Worm (Caenorhabditis elegans) whole organism, L4 larva: Measurements from ENCODE around the gene piga-1.

Source experiments
- D1046.2 ChIP-seq: fragments of 200-800 bp; sonication (Bioruptor generic); IDR thresholded peaks from 2 replicates; pipeline ENCODE4 v1.3.6; 2022; ENCODE audit warnings: missing genetic modification characterization, missing compliant biosample characterization
- F44E2.7 ChIP-seq: fragments of 200-800 bp; sonication (Bioruptor generic); IDR thresholded peaks from 2 replicates; pipeline ENCODE4 v2.1.2; 2022; ENCODE audit warnings: missing genetic modification characterization, missing compliant biosample characterization
- F49E8.2 ChIP-seq: sonication (generic microtip); optimal IDR thresholded peaks from 2 replicates; lab custom pipeline; 2016; ENCODE audit warnings: missing compliant biosample characterization, mild to moderate bottlenecking, missing genetic modification characterization, borderline replicate concordance
- T20F7.1 ChIP-seq: fragments of 200-800 bp; sonication (Bioruptor generic); optimal IDR thresholded peaks from 2 replicates; lab custom pipeline; 2018; ENCODE audit warnings: mild to moderate bottlenecking, missing genetic modification characterization, missing compliant biosample characterization
- Y5F2A.4 ChIP-seq: fragments of 200-800 bp; sonication (Bioruptor generic); optimal IDR thresholded peaks from 2 replicates; lab custom pipeline; 2018; ENCODE audit warnings: mild to moderate bottlenecking, missing genetic modification characterization, missing compliant biosample characterization
- Y75B8A.6 ChIP-seq: fragments of 200-800 bp; sonication (Bioruptor generic); IDR thresholded peaks from 2 replicates; pipeline ENCODE4 v1.3.6; 2022; ENCODE audit warnings: missing genetic modification reagents, missing genetic modification characterization, missing compliant biosample characterization
- ZK546.5 ChIP-seq, 2 experiments: sonication (generic microtip); optimal IDR thresholded peaks; 2 replicates each; lab custom pipeline; 2017; ENCODE audit warnings: missing biosample characterization in 2 of 2, missing genetic modification characterization in 2 of 2
- ama-1 ChIP-seq: fragments of 150-350 bp; optimal IDR thresholded peaks from 2 replicates; lab custom pipeline; 2014; ENCODE audit warnings: inconsistent platforms, mixed read lengths
- arid-1 ChIP-seq: fragments of 200-800 bp; sonication (Bioruptor generic); conservative IDR thresholded peaks from 2 replicates; pipeline ENCODE4 v1.3.6; 2022; ENCODE audit warnings: missing genetic modification reagents, missing genetic modification characterization, missing compliant biosample characterization
- ceh-20 ChIP-seq: fragments of 200-800 bp; sonication (Bioruptor generic); IDR thresholded peaks from 2 replicates; pipeline ENCODE4 v1.3.6; 2022; ENCODE audit warnings: missing genetic modification reagents, missing genetic modification characterization, missing compliant biosample characterization
- ceh-28 ChIP-seq: fragments of 150-350 bp; optimal IDR thresholded peaks from 2 replicates; lab custom pipeline; 2014; ENCODE audit warnings: missing biosample characterization, missing genetic modification reagents, missing genetic modification characterization
- ceh-44 ChIP-seq: fragments of 200-800 bp; sonication (Bioruptor generic); IDR thresholded peaks from 2 replicates; pipeline ENCODE4 v1.3.6; 2022; ENCODE audit warnings: missing genetic modification reagents, missing genetic modification characterization, missing compliant biosample characterization
- ces-1 ChIP-seq: fragments of 150-350 bp; sonication (generic microtip); optimal IDR thresholded peaks from 4 replicates; lab custom pipeline; 2014; ENCODE audit warnings: missing biosample characterization, missing genetic modification reagents, missing genetic modification characterization
- daf-12 ChIP-seq: fragments of 150-350 bp; optimal IDR thresholded peaks from 2 replicates; lab custom pipeline; 2014; ENCODE audit warnings: missing biosample characterization, missing genetic modification reagents, missing genetic modification characterization
- dmd-6 ChIP-seq: fragments of 200-800 bp; sonication (Bioruptor generic); IDR thresholded peaks from 2 replicates; pipeline ENCODE4 v1.3.6; 2022; ENCODE audit warnings: missing genetic modification reagents, missing genetic modification characterization, missing compliant biosample characterization
- duxl-1 ChIP-seq: sonication (generic microtip); optimal IDR thresholded peaks from 2 replicates; lab custom pipeline; 2016; ENCODE audit warnings: mild to moderate bottlenecking, missing genetic modification characterization, moderate library complexity, missing compliant biosample characterization; ENCODE audit not compliant: poor library complexity
- egl-27 ChIP-seq: sonication (generic microtip); optimal IDR thresholded peaks from 3 replicates; lab custom pipeline; 2017; ENCODE audit warnings: missing biosample characterization, missing genetic modification reagents, missing genetic modification characterization
- fkh-10 ChIP-seq: fragments of 150-350 bp; optimal IDR thresholded peaks from 2 replicates; lab custom pipeline; 2014; ENCODE audit warnings: missing biosample characterization, missing genetic modification reagents, missing genetic modification characterization
- gei-8 ChIP-seq: fragments of 200-800 bp; sonication (Bioruptor generic); optimal IDR thresholded peaks from 2 replicates; lab custom pipeline; 2018; ENCODE audit warnings: mild to moderate bottlenecking, missing genetic modification characterization, missing compliant biosample characterization
- hif-1 ChIP-seq, 2 experiments: sonication (generic microtip); optimal IDR thresholded peaks; 2 replicates each; lab custom pipeline; 2016 to 2017; ENCODE audit warnings: missing compliant biosample characterization in 2 of 2, missing genetic modification characterization in 2 of 2, missing genetic modification reagents in 2 of 2, missing genotype in 2 of 2, mild to moderate bottlenecking in 1 of 2
- lim-7 ChIP-seq: fragments of 200-800 bp; sonication (Bioruptor generic); IDR thresholded peaks from 2 replicates; pipeline ENCODE4 v1.3.6; 2022; ENCODE audit warnings: missing genetic modification characterization, missing compliant biosample characterization
- lin-1 ChIP-seq: fragments of 200-800 bp; sonication (Bioruptor generic); IDR thresholded peaks from 2 replicates; pipeline ENCODE4 v1.3.6; 2022; ENCODE audit warnings: missing genetic modification reagents, missing genetic modification characterization, missing compliant biosample characterization
- lin-39 ChIP-seq: fragments of 150-350 bp; optimal IDR thresholded peaks from 2 replicates; lab custom pipeline; 2014; ENCODE audit warnings: missing biosample characterization, missing genetic modification reagents, missing genetic modification characterization
- lir-3 ChIP-seq: sonication (generic microtip); optimal IDR thresholded peaks from 2 replicates; lab custom pipeline; 2016; ENCODE audit warnings: mild to moderate bottlenecking, missing genetic modification characterization, missing compliant biosample characterization
- lsy-2 ChIP-seq, 2 experiments: fragments of 150-350 bp in 1 of 2; sonication (generic microtip) in 1 of 2; optimal IDR thresholded peaks; 2 replicates each; lab custom pipeline; 2014 to 2017; ENCODE audit warnings: missing biosample characterization in 2 of 2, missing genetic modification characterization in 2 of 2
- madf-5 ChIP-seq, 2 experiments: fragments of 200-800 bp; sonication (Bioruptor generic); IDR thresholded peaks; 2 replicates each; pipeline ENCODE4 v1.3.6; 2022; ENCODE audit warnings: missing compliant biosample characterization in 2 of 2, missing genetic modification characterization in 2 of 2
- mdt-29 ChIP-seq: fragments of 200-800 bp; sonication (Bioruptor generic); IDR thresholded peaks from 2 replicates; pipeline ENCODE4 v1.3.6; 2022; ENCODE audit warnings: missing genetic modification reagents, missing genetic modification characterization, missing compliant biosample characterization
- mxl-2 ChIP-seq: fragments of 200-800 bp; sonication (Bioruptor generic); conservative IDR thresholded peaks from 2 replicates; pipeline ENCODE4 v1.3.6; 2022; ENCODE audit warnings: missing genetic modification reagents, missing genetic modification characterization, missing compliant biosample characterization
- mxl-3 ChIP-seq: fragments of 200-800 bp; sonication (Bioruptor generic); optimal IDR thresholded peaks from 2 replicates; lab custom pipeline; 2018; ENCODE audit warnings: mild to moderate bottlenecking, missing genetic modification characterization, missing compliant biosample characterization
- nhr-10 ChIP-seq: fragments of 150-350 bp; optimal IDR thresholded peaks from 2 replicates; lab custom pipeline; 2014; ENCODE audit warnings: missing biosample characterization, missing genetic modification characterization
- nhr-11 ChIP-seq: fragments of 150-350 bp; optimal IDR thresholded peaks from 2 replicates; lab custom pipeline; 2014; ENCODE audit warnings: missing biosample characterization, missing genetic modification characterization
- nhr-25 ChIP-seq: sonication (generic microtip); optimal IDR thresholded peaks from 2 replicates; lab custom pipeline; 2017; ENCODE audit warnings: missing genetic modification characterization, mild to moderate bottlenecking, missing compliant biosample characterization, antibody characterized with exemption, moderate library complexity, borderline replicate concordance; ENCODE audit not compliant: insufficient read depth
- nhr-42 ChIP-seq: fragments of 200-800 bp; sonication (Bioruptor generic); IDR thresholded peaks from 2 replicates; pipeline ENCODE4 v1.3.6; 2022; ENCODE audit warnings: missing genetic modification characterization, missing compliant biosample characterization
- nhr-48 ChIP-seq: sonication (generic microtip); optimal IDR thresholded peaks from 2 replicates; lab custom pipeline; 2016; ENCODE audit warnings: mild to moderate bottlenecking, missing genetic modification characterization, missing compliant biosample characterization
- nhr-76 ChIP-seq: fragments of 150-350 bp; optimal IDR thresholded peaks from 2 replicates; lab custom pipeline; 2014; ENCODE audit warnings: missing biosample characterization, missing genetic modification characterization
- nhr-77 ChIP-seq: fragments of 150-350 bp; optimal IDR thresholded peaks from 2 replicates; lab custom pipeline; 2014; ENCODE audit warnings: missing biosample characterization, missing genetic modification characterization
- pha-4 ChIP-seq, 2 experiments: fragments of 150-350 bp in 1 of 2; fragments of 200-800 bp in 1 of 2; sonication (Bioruptor generic) in 1 of 2; IDR thresholded peaks in 1 of 2; optimal IDR thresholded peaks in 1 of 2; 2 replicates each; pipeline versions ENCODE4 v1.3.6 to Lab custom; 2014 to 2022; ENCODE audit warnings: missing genetic modification characterization in 2 of 2, missing genetic modification reagents in 2 of 2, missing biosample characterization in 1 of 2, missing compliant biosample characterization in 1 of 2
- php-3 ChIP-seq: fragments of 200-800 bp; sonication (Bioruptor generic); IDR thresholded peaks from 2 replicates; pipeline ENCODE4 v1.3.6; 2022; ENCODE audit warnings: missing genetic modification reagents, missing genetic modification characterization, missing compliant biosample characterization
- pqm-1 ChIP-seq: sonication (generic microtip); optimal IDR thresholded peaks from 2 replicates; lab custom pipeline; 2017; ENCODE audit warnings: missing biosample characterization, missing genetic modification characterization
- rbr-2 ChIP-seq: sonication (generic microtip); optimal IDR thresholded peaks from 2 replicates; lab custom pipeline; 2016; ENCODE audit warnings: missing genotype, missing genetic modification characterization, missing compliant biosample characterization
- sdz-12 ChIP-seq: fragments of 200-800 bp; sonication (Bioruptor generic); optimal IDR thresholded peaks from 2 replicates; lab custom pipeline; 2018; ENCODE audit warnings: mild to moderate bottlenecking, missing genetic modification characterization, missing compliant biosample characterization
- skn-1 ChIP-seq: fragments of 150-350 bp; optimal IDR thresholded peaks from 2 replicates; lab custom pipeline; 2014; ENCODE audit warnings: missing biosample characterization, missing genetic modification characterization
- tra-1 ChIP-seq: fragments of 200-800 bp; sonication (Bioruptor generic); IDR thresholded peaks from 2 replicates; pipeline ENCODE4 v1.3.6; 2022; ENCODE audit warnings: missing genetic modification reagents, missing genetic modification characterization, missing compliant biosample characterization
- unc-39 ChIP-seq: sonication (generic microtip); optimal IDR thresholded peaks from 2 replicates; lab custom pipeline; 2017; ENCODE audit warnings: missing biosample characterization, missing genetic modification characterization
- unc-62 ChIP-seq, 3 experiments: fragments of 150-350 bp in 1 of 3; sonication (generic microtip); optimal IDR thresholded peaks in 2 of 3; peaks in 1 of 3; 1 replicate in 1 of 3; 2 replicates in 2 of 3; lab custom pipeline; 2014 to 2017; ENCODE audit warnings: missing biosample characterization in 3 of 3, missing genetic modification characterization in 3 of 3, missing genetic modification reagents in 3 of 3, missing genotype in 1 of 3
- zag-1 ChIP-seq: fragments of 150-350 bp; optimal IDR thresholded peaks from 2 replicates; lab custom pipeline; 2014; ENCODE audit warnings: missing biosample characterization, missing genetic modification characterization
- zfp-2 ChIP-seq: sonication (generic microtip); optimal IDR thresholded peaks from 2 replicates; lab custom pipeline; 2016; ENCODE audit warnings: mild to moderate bottlenecking, missing genetic modification characterization, missing compliant biosample characterization
- zfp-3 ChIP-seq: fragments of 200-800 bp; sonication (Bioruptor generic); conservative IDR thresholded peaks from 2 replicates; pipeline ENCODE4 v1.3.6; 2022; ENCODE audit warnings: missing genetic modification reagents, missing genetic modification characterization, missing compliant biosample characterization
- zip-11 ChIP-seq: fragments of 200-800 bp; sonication (Bioruptor generic); IDR thresholded peaks from 2 replicates; pipeline ENCODE4 v1.3.6; 2022; ENCODE audit warnings: missing genetic modification characterization, missing compliant biosample characterization

The piga-1 gene

DNA sequence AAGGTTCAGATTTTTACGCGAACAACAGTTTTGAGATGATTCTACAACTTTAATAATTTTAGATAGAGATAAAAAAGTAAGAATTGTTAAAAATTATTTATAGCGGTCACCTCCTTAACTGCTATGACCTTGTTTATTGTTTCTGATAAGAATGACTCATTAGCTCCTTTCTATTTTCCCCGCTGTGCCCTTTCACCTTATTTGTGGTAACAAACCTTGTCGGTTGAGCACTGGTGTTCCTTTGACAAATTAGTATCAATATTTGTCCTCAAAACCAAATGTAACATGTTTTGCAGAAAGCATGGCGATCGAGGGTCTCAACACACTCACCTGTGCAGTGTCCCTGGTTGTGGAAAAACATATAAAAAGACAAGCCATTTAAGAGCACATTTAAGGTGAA lies 34.9 kb downstream of the piga-1 start:
- TF ChIP-seq duxl-1 (tag; lab: Kevin White, UChicago) (no peak), unc-62 (GFP tag; optimal IDR thresholded peaks at IDR 0.05 in 1 of 2; lab: Kevin White, UChicago) (peak in 1 of 2 experiments; percentile 78), unc-62 (tag; optimal IDR thresholded peaks at IDR 0.05; lab: Kevin White, UChicago) (no peak)

DNA sequence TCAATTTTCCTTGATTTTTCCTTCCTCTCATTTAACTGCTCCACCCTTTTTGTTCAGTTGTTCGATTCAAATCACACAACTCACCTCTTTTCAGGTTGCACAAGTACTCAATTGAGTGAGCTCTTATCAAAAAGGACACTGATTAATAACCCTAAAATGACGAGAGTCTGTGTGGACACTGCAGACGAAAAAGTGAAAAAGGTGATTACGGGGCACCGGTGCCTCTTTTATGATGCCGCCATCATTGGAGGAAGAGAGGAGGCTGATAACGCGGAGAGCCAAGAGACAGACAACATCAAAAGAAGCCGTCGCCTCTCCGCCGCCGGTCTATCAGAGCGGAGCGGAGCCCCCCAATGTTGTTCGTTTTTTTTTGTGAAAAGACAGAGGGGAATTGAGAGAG lies 36.3 kb downstream of the piga-1 start, which contains the start of gene sptf-2:
Gene sptf-2, plus strand, starts transcription at position 297 of the 400 bp plus-strand sequence.
- no peak for TF ChIP-seq nhr-11 (tag; lab: Kevin White, UChicago)
- TF ChIP-seq nhr-25 (tag; lab: Kevin White, UChicago): no peak
- no peak for TF ChIP-seq skn-1 (tag; lab: Kevin White, UChicago)
- no peak; the same call in 1 of the 2 replicates for TF ChIP-seq lin-1 (GFP tag; lab: Robert Waterston, UW)
- TF ChIP-seq Y5F2A.4 (GFP tag; lab: Kevin White, UChicago): no peak
- peak; percentile 86 for TF ChIP-seq tra-1 (GFP tag; lab: Robert Waterston, UW)
- TF ChIP-seq mdt-29: no peak
- no peak for TF ChIP-seq ceh-20 (GFP tag; lab: Robert Waterston, UW)
- no peak for TF ChIP-seq madf-5 (GFP tag; IDR thresholded peaks at IDR 0.05; lab: Robert Waterston, UW)
- TF ChIP-seq F44E2.7 (GFP tag; lab: Robert Waterston, UW): no peak
- TF ChIP-seq egl-27 (tag; lab: Kevin White, UChicago): no peak
- no peak for TF ChIP-seq D1046.2
- TF ChIP-seq arid-1 (GFP tag; lab: Robert Waterston, UW): no peak
- peak; percentile 76 for TF ChIP-seq nhr-77 (tag; lab: Kevin White, UChicago)
- TF ChIP-seq ces-1 (GFP tag; lab: Kevin White, UChicago): no peak
- TF ChIP-seq mxl-3: peak; percentile 52
- no peak for TF ChIP-seq fkh-10
- no peak for TF ChIP-seq ceh-44 (GFP tag; lab: Robert Waterston, UW)
- TF ChIP-seq Y75B8A.6 (GFP tag; lab: Robert Waterston, UW): no peak
- TF ChIP-seq nhr-76 (tag; lab: Kevin White, UChicago): no peak
- no peak for TF ChIP-seq hif-1 (tag; optimal IDR thresholded peaks at IDR 0.05; lab: Kevin White, UChicago)
- TF ChIP-seq zag-1 (tag; lab: Kevin White, UChicago): no peak
- no peak for TF ChIP-seq ama-1 (lab: Kevin White, UChicago)
- TF ChIP-seq F49E8.2 (tag; lab: Kevin White, UChicago): no peak
- no peak for TF ChIP-seq zip-11
- TF ChIP-seq mxl-2 (GFP tag; lab: Robert Waterston, UW): no peak
- TF ChIP-seq pha-4 (GFP tag; IDR thresholded peaks at IDR 0.05; lab: Robert Waterston, UW): peak; percentile 34; the same call in 1 of the 2 replicates
- TF ChIP-seq pha-4 (tag; optimal IDR thresholded peaks at IDR 0.05; lab: Kevin White, UChicago): no peak
- no peak for TF ChIP-seq lim-7 (GFP tag; lab: Robert Waterston, UW)
- TF ChIP-seq nhr-42 (GFP tag; lab: Robert Waterston, UW): no peak
- peak; percentile 84 for TF ChIP-seq dmd-6 (GFP tag; lab: Robert Waterston, UW)
- no peak for TF ChIP-seq ZK546.5 (tag; optimal IDR thresholded peaks at IDR 0.05; lab: Kevin White, UChicago)
- no peak for TF ChIP-seq gei-8 (GFP tag; lab: Kevin White, UChicago)
- TF ChIP-seq zfp-3 (GFP tag; lab: Robert Waterston, UW): no peak
- TF ChIP-seq pqm-1: peak; percentile 97
- TF ChIP-seq lsy-2 (tag; optimal IDR thresholded peaks at IDR 0.05; lab: Kevin White, UChicago): no peak
- TF ChIP-seq ceh-28 (tag; lab: Kevin White, UChicago): no peak
- no peak for TF ChIP-seq T20F7.1
- TF ChIP-seq nhr-10 (tag; lab: Kevin White, UChicago): no peak
- TF ChIP-seq sdz-12 (GFP tag; lab: Kevin White, UChicago): no peak
- no peak for TF ChIP-seq zfp-2 (tag; lab: Kevin White, UChicago)
- no peak for TF ChIP-seq lir-3
- peak; percentile 97 for TF ChIP-seq php-3
- TF ChIP-seq daf-12: no peak
- no peak for TF ChIP-seq lin-39 (tag; lab: Kevin White, UChicago)
- TF ChIP-seq rbr-2 (tag; lab: Kevin White, UChicago): no peak
- no peak for TF ChIP-seq unc-39 (tag; lab: Kevin White, UChicago)
- TF ChIP-seq nhr-48 (tag; lab: Kevin White, UChicago): peak; percentile 21
